Fruit fly (Drosophila melanogaster) whole organism, embryonic: Measurements from ENCODE around the gene CG46440.

Experiments
- B-H2 ChIP-seq: fragments of 200-800 bp; sonication (Bioruptor generic); optimal IDR thresholded peaks from 2 replicates; lab custom pipeline; 2018; ENCODE audit warnings: missing biosample characterization, mild to moderate bottlenecking, missing genetic modification characterization
- BEAF-32 ChIP-seq: fragments of 200-800 bp; sonication (Bioruptor generic); optimal IDR thresholded peaks from 3 replicates; lab custom pipeline; 2017; ENCODE audit warnings: missing biosample characterization, missing genetic modification characterization, mild to moderate bottlenecking, moderate library complexity, missing genetic modification reagents
- C15 ChIP-seq: fragments of 200-800 bp; sonication (Bioruptor generic); IDR thresholded peaks from 3 replicates; pipeline ENCODE4 v1.3.6; 2022; ENCODE audit warnings: missing biosample characterization, missing genetic modification characterization
- CG10543 ChIP-seq: fragments of 200-800 bp; sonication (Bioruptor generic); optimal IDR thresholded peaks from 3 replicates; lab custom pipeline; 2017; ENCODE audit warnings: missing biosample characterization, mild to moderate bottlenecking, missing genetic modification characterization, moderate library complexity
- CG11398 ChIP-seq: fragments of 200-800 bp; sonication (Bioruptor generic); optimal IDR thresholded peaks from 2 replicates; lab custom pipeline; 2016; ENCODE audit warnings: missing biosample characterization, missing genetic modification characterization
- CG13624 ChIP-seq: fragments of 200-800 bp; sonication (Bioruptor generic); optimal IDR thresholded peaks from 2 replicates; lab custom pipeline; 2016; ENCODE audit warnings: missing biosample characterization, missing genetic modification characterization
- CG15514 ChIP-seq: fragments of 200-800 bp; sonication (Bioruptor generic); optimal IDR thresholded peaks from 3 replicates; lab custom pipeline; 2017; ENCODE audit warnings: missing biosample characterization, missing genetic modification characterization, mild to moderate bottlenecking, moderate library complexity, missing genetic modification reagents
- CG1602 ChIP-seq: fragments of 200-800 bp; sonication (Bioruptor generic); optimal IDR thresholded peaks from 3 replicates; lab custom pipeline; 2016; ENCODE audit warnings: missing biosample characterization, missing genetic modification characterization
- CG16863 ChIP-seq: fragments of 200-800 bp; sonication (Bioruptor generic); optimal IDR thresholded peaks from 3 replicates; lab custom pipeline; 2016; ENCODE audit warnings: missing biosample characterization, missing genetic modification characterization
- CG31224 ChIP-seq: fragments of 200-800 bp; sonication (Bioruptor generic); IDR thresholded peaks from 2 replicates; pipeline ENCODE4 v1.3.6; 2022; ENCODE audit warnings: missing biosample characterization, missing genetic modification characterization
- CG31441 ChIP-seq: fragments of 200-800 bp; sonication (Bioruptor generic); IDR thresholded peaks from 2 replicates; pipeline ENCODE4 v1.3.6; 2022; ENCODE audit warnings: missing biosample characterization, missing genetic modification characterization
- CG4360 ChIP-seq: fragments of 200-800 bp; sonication (Bioruptor generic); IDR thresholded peaks from 2 replicates; pipeline ENCODE4 v1.3.6; 2022; ENCODE audit warnings: missing biosample characterization, missing genetic modification characterization
- CG7556 ChIP-seq: fragments of 200-800 bp; sonication (Bioruptor generic); optimal IDR thresholded peaks from 2 replicates; lab custom pipeline; 2017; ENCODE audit warnings: missing biosample characterization, mild to moderate bottlenecking, missing genetic modification characterization
- D19B ChIP-seq: fragments of 200-800 bp; sonication (Bioruptor generic); optimal IDR thresholded peaks from 2 replicates; lab custom pipeline; 2017; ENCODE audit warnings: missing biosample characterization, mild to moderate bottlenecking, missing genetic modification characterization
- Dad ChIP-seq: fragments of 200-800 bp; sonication (Bioruptor generic); optimal IDR thresholded peaks from 3 replicates; lab custom pipeline; 2016; ENCODE audit warnings: missing biosample characterization, missing genetic modification characterization
- Dll ChIP-seq: fragments of 200-800 bp; sonication (Bioruptor generic); IDR thresholded peaks from 4 replicates; pipeline ENCODE4 v1.3.6; 2022; ENCODE audit warnings: missing biosample characterization, missing genetic modification characterization; ENCODE audit not compliant: partially characterized antibody
- Doc3 ChIP-seq: fragments of 200-800 bp; sonication (Bioruptor generic); IDR thresholded peaks from 3 replicates; pipeline ENCODE4 v1.3.6; 2022; ENCODE audit warnings: missing biosample characterization, missing genetic modification characterization; ENCODE audit not compliant: partially characterized antibody
- Drgx ChIP-seq: fragments of 200-800 bp; sonication (Bioruptor generic); IDR thresholded peaks from 2 replicates; pipeline ENCODE4 v1.3.6; 2022; ENCODE audit warnings: missing biosample characterization, missing genetic modification characterization
- E2f2 ChIP-seq: fragments of 200-800 bp; sonication (Bioruptor generic); IDR thresholded peaks from 2 replicates; pipeline ENCODE4 v1.3.6; 2022; ENCODE audit warnings: missing biosample characterization, missing genetic modification characterization
- Ets97D ChIP-seq: fragments of 200-800 bp; sonication (Bioruptor generic); optimal IDR thresholded peaks from 3 replicates; lab custom pipeline; 2016; ENCODE audit warnings: missing biosample characterization, missing genetic modification characterization
- Fer1 ChIP-seq: fragments of 200-800 bp; sonication (Bioruptor generic); optimal IDR thresholded peaks from 2 replicates; lab custom pipeline; 2017; ENCODE audit warnings: missing biosample characterization, mild to moderate bottlenecking, missing genetic modification characterization
- Fer2 ChIP-seq: fragments of 200-800 bp; sonication (Bioruptor generic); optimal IDR thresholded peaks from 2 replicates; lab custom pipeline; 2018; ENCODE audit warnings: missing biosample characterization, mild to moderate bottlenecking, missing genetic modification characterization, moderate library complexity
- Gsc ChIP-seq: fragments of 200-800 bp; sonication (Bioruptor generic); IDR thresholded peaks from 2 replicates; pipeline ENCODE4 v1.3.6; 2022; ENCODE audit warnings: missing biosample characterization, missing genetic modification characterization
- HHEX ChIP-seq: fragments of 200-800 bp; sonication (Bioruptor generic); optimal IDR thresholded peaks from 3 replicates; lab custom pipeline; 2017; ENCODE audit warnings: missing biosample characterization, mild to moderate bottlenecking, missing genetic modification characterization, missing genetic modification reagents
- Hand ChIP-seq: fragments of 200-800 bp; sonication (Bioruptor generic); optimal IDR thresholded peaks from 2 replicates; lab custom pipeline; 2017; ENCODE audit warnings: mild to moderate bottlenecking, missing biosample characterization, missing genetic modification reagents, missing genetic modification characterization
- Hr3 ChIP-seq: fragments of 200-800 bp; sonication (Bioruptor generic); optimal IDR thresholded peaks from 3 replicates; lab custom pipeline; 2016; ENCODE audit warnings: missing biosample characterization, missing genetic modification characterization
- Max ChIP-seq: fragments of 200-800 bp; sonication (Bioruptor generic); optimal IDR thresholded peaks from 2 replicates; lab custom pipeline; 2016; ENCODE audit warnings: missing biosample characterization, mild to moderate bottlenecking, missing genetic modification characterization
- Med ChIP-seq: fragments of 200-800 bp; sonication (Bioruptor generic); peaks from one replicate; lab custom pipeline; 2016; ENCODE audit warnings: missing biosample characterization, missing genetic modification characterization, mild to moderate bottlenecking, inconsistent platforms, moderate library complexity
- Rx ChIP-seq: fragments of 200-800 bp; sonication (Bioruptor generic); IDR thresholded peaks from 2 replicates; pipeline ENCODE4 v1.3.6; 2022; ENCODE audit warnings: missing biosample characterization, missing genetic modification characterization
- ap ChIP-seq: fragments of 200-800 bp; sonication (Bioruptor generic); IDR thresholded peaks from 2 replicates; pipeline ENCODE4 v1.3.6; 2022; ENCODE audit warnings: missing biosample characterization, missing genetic modification characterization
- bab2 ChIP-seq: fragments of 200-800 bp; sonication (Bioruptor generic); optimal IDR thresholded peaks from 2 replicates; lab custom pipeline; 2016; ENCODE audit warnings: missing biosample characterization, missing genetic modification characterization
- btn ChIP-seq: fragments of 200-800 bp; sonication (Bioruptor generic); optimal IDR thresholded peaks from 2 replicates; lab custom pipeline; 2016; ENCODE audit warnings: missing biosample characterization, missing genetic modification characterization
- chif ChIP-seq, 2 experiments: fragments of 200-800 bp; sonication (Bioruptor generic); optimal IDR thresholded peaks; 3 replicates each; lab custom pipeline; 2016; ENCODE audit warnings: missing biosample characterization in 2 of 2, missing genetic modification characterization in 2 of 2
- chm ChIP-seq: fragments of 200-800 bp; sonication (Bioruptor generic); IDR thresholded peaks from 2 replicates; pipeline ENCODE4 v1.3.6; 2022; ENCODE audit warnings: missing biosample characterization, missing genetic modification characterization
- chn ChIP-seq: fragments of 200-800 bp; sonication (Bioruptor generic); optimal IDR thresholded peaks from 2 replicates; lab custom pipeline; 2016; ENCODE audit warnings: missing biosample characterization, missing genetic modification characterization
- crc ChIP-seq: fragments of 200-800 bp; sonication (Bioruptor generic); optimal IDR thresholded peaks from 2 replicates; lab custom pipeline; 2016; ENCODE audit warnings: missing biosample characterization, missing genetic modification characterization
- croc ChIP-seq: fragments of 200-800 bp; sonication (Bioruptor generic); conservative IDR thresholded peaks from 3 replicates; pipeline ENCODE4 v1.3.6; 2022; ENCODE audit warnings: missing biosample characterization, missing genetic modification characterization
- emc ChIP-seq: fragments of 200-800 bp; sonication (Bioruptor generic); optimal IDR thresholded peaks from 2 replicates; lab custom pipeline; 2016; ENCODE audit warnings: missing biosample characterization, missing genetic modification characterization
- gfzf ChIP-seq: fragments of 200-800 bp; sonication (Bioruptor generic); optimal IDR thresholded peaks from 2 replicates; lab custom pipeline; 2016; ENCODE audit warnings: missing biosample characterization, mild to moderate bottlenecking, missing genetic modification characterization, moderate library complexity
- gro ChIP-seq: fragments of 200-800 bp; sonication (Bioruptor generic); optimal IDR thresholded peaks from 2 replicates; lab custom pipeline; 2016; ENCODE audit warnings: missing biosample characterization, missing genetic modification characterization
- h ChIP-seq: fragments of >200 bp; optimal IDR thresholded peaks from 2 replicates; lab custom pipeline; 2017
- mirr ChIP-seq: fragments of 200-800 bp; sonication (Bioruptor generic); optimal IDR thresholded peaks from 3 replicates; lab custom pipeline; 2018; ENCODE audit warnings: missing biosample characterization, mild to moderate bottlenecking, missing genetic modification characterization
- otp ChIP-seq: fragments of 200-800 bp; sonication (Bioruptor generic); IDR thresholded peaks from 3 replicates; pipeline ENCODE4, ENCODE4 v1.3.6; 2022; ENCODE audit warnings: missing biosample characterization, missing genetic modification characterization
- sens ChIP-seq: fragments of 200-800 bp; sonication (Bioruptor generic); peaks from one replicate; lab custom pipeline; 2016; ENCODE audit warnings: missing biosample characterization, missing genetic modification characterization
- sim ChIP-seq: fragments of 200-800 bp; sonication (Bioruptor generic); IDR thresholded peaks from 2 replicates; pipeline ENCODE4 v1.3.6; 2022; ENCODE audit warnings: missing biosample characterization, missing genetic modification characterization
- sob ChIP-seq: fragments of 200-800 bp; sonication (Bioruptor generic); IDR thresholded peaks from 2 replicates; pipeline ENCODE4 v1.3.6; 2022; ENCODE audit warnings: missing biosample characterization, missing genetic modification characterization
- ssp ChIP-seq: fragments of 200-800 bp; sonication (Bioruptor generic); IDR thresholded peaks from 2 replicates; pipeline ENCODE4 v1.3.6; 2022; ENCODE audit warnings: missing biosample characterization, missing genetic modification characterization
- toy ChIP-seq: fragments of 200-800 bp; sonication (Bioruptor generic); IDR thresholded peaks from 2 replicates; pipeline ENCODE4 v1.3.6; 2022; ENCODE audit warnings: missing biosample characterization, missing genetic modification characterization
- vfl ChIP-seq: fragments of 200-800 bp; sonication (Bioruptor generic); optimal IDR thresholded peaks from 2 replicates; lab custom pipeline; 2016; ENCODE audit warnings: missing biosample characterization, missing genetic modification characterization

The CG46440 gene

dm6 chrX:15866799-15867412 lies 9.3 kb upstream of the CG46440 start (continued):
- TF ChIP-seq sim (GFP tag; lab: Robert Waterston, UW) (no peak), E2f2 (GFP tag; lab: Robert Waterston, UW) (peak; percentile 82), bab2 (no peak), sob (no peak), btn (GFP tag; lab: Kevin White, UChicago) (no peak), vfl (GFP tag; lab: Kevin White, UChicago) (no peak), Fer2 (no peak), CG31441 (GFP tag; lab: Robert Waterston, UW) (no peak), Ets97D (GFP tag; lab: Kevin White, UChicago) (peak; percentile 35), chn (no peak), C15 (no peak), CG4360 (no peak), Drgx (GFP tag; lab: Robert Waterston, UW) (no peak), CG10543 (no peak), CG31224 (GFP tag; lab: Robert Waterston, UW) (no peak), BEAF-32 (GFP tag; lab: Kevin White, UChicago) (peak; percentile 54), Dad (no peak), chm (GFP tag; lab: Robert Waterston, UW) (no peak), CG16863 (GFP tag; lab: Kevin White, UChicago) (no peak), toy (no peak), Dll (GFP tag; lab: Robert Waterston, UW) (peak; percentile 47; the same call in 2 of the 4 replicates), crc (GFP tag; lab: Kevin White, UChicago) (no peak), Gsc (GFP tag; lab: Robert Waterston, UW) (no peak), CG15514 (GFP tag; lab: Kevin White, UChicago) (no peak), Hand (no peak), Max (GFP tag; lab: Kevin White, UChicago) (no peak), ap (no peak), h (lab: Kevin White, UChicago) (no peak), croc (GFP tag; lab: Robert Waterston, UW) (no peak), mirr (GFP tag; lab: Kevin White, UChicago) (no peak), gro (GFP tag; lab: Kevin White, UChicago) (no peak), Hr3 (GFP tag; lab: Kevin White, UChicago) (no peak), CG11398 (no peak), otp (no peak), chif (GFP tag; optimal IDR thresholded peaks at IDR 0.05; lab: Kevin White, UChicago) (no peak), HHEX (GFP tag; lab: Kevin White, UChicago) (no peak), CG13624 (GFP tag; lab: Kevin White, UChicago) (no peak), CG1602 (GFP tag; lab: Kevin White, UChicago) (no peak), D19B (no peak)

dm6 chrX:15866032-15866431 lies 8.4 kb upstream of the CG46440 start:
- TF ChIP-seq Fer1 (GFP tag; lab: Kevin White, UChicago) (no peak), Doc3 (GFP tag; lab: Robert Waterston, UW) (no peak), B-H2 (GFP tag; lab: Kevin White, UChicago) (no peak), Med (GFP tag; lab: Kevin White, UChicago) (peak; percentile 20), Rx (GFP tag; lab: Robert Waterston, UW) (no peak), CG7556 (GFP tag; lab: Kevin White, UChicago) (no peak), emc (no peak), sens (peak; percentile 61), gfzf (no peak), ssp (no peak)
